Worm (Caenorhabditis elegans) whole organism, L4/young adult: ENCODE results near the gene pqn-70.

Source experiments
- dao-5 ChIP-seq: sonication (generic microtip); optimal IDR thresholded peaks from 2 replicates; lab custom pipeline; 2016; ENCODE audit warnings: missing genotype, missing genetic modification characterization, moderate library complexity, missing compliant biosample characterization
- him-1 ChIP-seq: sonication (generic microtip); optimal IDR thresholded peaks from 2 replicates; lab custom pipeline; 2016; ENCODE audit warnings: missing genotype, missing genetic modification reagents, missing genetic modification characterization, missing compliant biosample characterization

DNA sequence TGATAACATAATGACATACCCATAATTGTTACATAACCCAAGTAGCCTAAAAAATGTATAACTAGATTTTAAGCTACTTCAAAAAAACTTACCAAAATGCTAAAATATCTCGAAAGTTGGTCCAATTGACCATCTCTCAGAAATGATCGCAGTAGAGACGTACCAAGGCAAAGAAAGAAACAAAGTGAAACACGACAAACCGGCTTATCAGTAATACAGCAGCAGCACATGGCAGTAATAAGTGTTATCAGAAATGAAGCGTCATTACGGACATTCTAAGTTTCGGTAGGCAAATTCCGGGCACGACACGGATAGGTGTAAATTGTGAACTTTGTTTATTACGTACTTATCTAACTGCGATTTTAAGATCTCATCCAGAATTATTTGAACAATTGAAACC is 37.0 kb upstream of the pqn-70 start, which contains the start of gene cln-3.1:
- no peak for TF ChIP-seq him-1 (tag; lab: Kevin White, UChicago)
- TF ChIP-seq dao-5 (tag; lab: Kevin White, UChicago), result no peak
